Worm (Caenorhabditis elegans) whole organism, midembryonic: Measurements from ENCODE around the gene H12D21.5.

Source experiments
- T22C8.4 ChIP-seq: fragments of 200-800 bp; sonication (Bioruptor generic); IDR thresholded peaks from 2 replicates; pipeline ENCODE4 v1.3.6; 2022; ENCODE audit warnings: missing genetic modification characterization, missing compliant biosample characterization
- cog-1 ChIP-seq: sonication (generic microtip); optimal IDR thresholded peaks from 2 replicates; lab custom pipeline; 2016; ENCODE audit warnings: missing genetic modification characterization, missing compliant biosample characterization
- flt-1 ChIP-seq: fragments of 200-800 bp; sonication (Bioruptor generic); IDR thresholded peaks from 2 replicates; pipeline ENCODE4 v1.3.6; 2022; ENCODE audit warnings: missing genetic modification characterization, missing compliant biosample characterization
- klf-2 ChIP-seq: fragments of 200-800 bp; sonication (Bioruptor generic); conservative IDR thresholded peaks from 2 replicates; pipeline ENCODE4 v1.3.6; 2022; ENCODE audit warnings: missing genetic modification reagents, missing genetic modification characterization, missing compliant biosample characterization
- med-1 ChIP-seq: sonication (generic microtip); optimal IDR thresholded peaks from 2 replicates; lab custom pipeline; 2017; ENCODE audit warnings: missing genetic modification characterization, mild to moderate bottlenecking, missing compliant biosample characterization, antibody characterized with exemption, missing genetic modification reagents; ENCODE audit not compliant: insufficient read depth
- ref-1 ChIP-seq: fragments of 200-800 bp; sonication (Bioruptor generic); conservative IDR thresholded peaks from 2 replicates; pipeline ENCODE4 v1.3.6; 2022; ENCODE audit warnings: missing genetic modification reagents, missing genetic modification characterization, missing compliant biosample characterization
- tab-1 ChIP-seq: fragments of 200-800 bp; sonication (Bioruptor generic); IDR thresholded peaks from 2 replicates; pipeline ENCODE4 v1.3.6; 2022; ENCODE audit warnings: missing genetic modification characterization, missing compliant biosample characterization
- ztf-23 ChIP-seq: fragments of 200-800 bp; sonication (Bioruptor generic); IDR thresholded peaks from 2 replicates; pipeline ENCODE4 v1.3.6; 2022; ENCODE audit warnings: missing genetic modification reagents, missing genetic modification characterization, missing compliant biosample characterization
- ztf-29 ChIP-seq: fragments of 200-800 bp; sonication (Bioruptor generic); IDR thresholded peaks from 2 replicates; pipeline ENCODE4 v1.3.6; 2022; ENCODE audit warnings: missing genetic modification reagents, missing genetic modification characterization, missing compliant biosample characterization

H12D21.5 gene

ce11 chrV:14893355-14894050, at the start of gene H12D21.5, which contains the start of gene mpst-2:
Gene H12D21.5, plus strand, starts transcription at chrV:14894000.
Gene mpst-2, minus strand, starts transcription at chrV:14893455.
- TF ChIP-seq cog-1 (tag; lab: Kevin White, UChicago) (no peak), klf-2 (GFP tag; lab: Robert Waterston, UW) (no peak), ref-1 (GFP tag; lab: Robert Waterston, UW) (no peak), ztf-29 (no peak), T22C8.4 (GFP tag; lab: Robert Waterston, UW) (no peak), med-1 (GFP tag; lab: Kevin White, UChicago) (no peak), flt-1 (GFP tag; lab: Robert Waterston, UW) (no peak), tab-1 (no peak), ztf-23 (no peak)

ce11 chrV:14847291-14847915, 46.4 kb upstream of the H12D21.5 start, which contains the start of gene ret-1:
Gene ret-1, minus strand, starts transcription at chrV:14847413.
- no peak for TF ChIP-seq ztf-29
- no peak for TF ChIP-seq ref-1 (GFP tag; lab: Robert Waterston, UW)

DNA sequence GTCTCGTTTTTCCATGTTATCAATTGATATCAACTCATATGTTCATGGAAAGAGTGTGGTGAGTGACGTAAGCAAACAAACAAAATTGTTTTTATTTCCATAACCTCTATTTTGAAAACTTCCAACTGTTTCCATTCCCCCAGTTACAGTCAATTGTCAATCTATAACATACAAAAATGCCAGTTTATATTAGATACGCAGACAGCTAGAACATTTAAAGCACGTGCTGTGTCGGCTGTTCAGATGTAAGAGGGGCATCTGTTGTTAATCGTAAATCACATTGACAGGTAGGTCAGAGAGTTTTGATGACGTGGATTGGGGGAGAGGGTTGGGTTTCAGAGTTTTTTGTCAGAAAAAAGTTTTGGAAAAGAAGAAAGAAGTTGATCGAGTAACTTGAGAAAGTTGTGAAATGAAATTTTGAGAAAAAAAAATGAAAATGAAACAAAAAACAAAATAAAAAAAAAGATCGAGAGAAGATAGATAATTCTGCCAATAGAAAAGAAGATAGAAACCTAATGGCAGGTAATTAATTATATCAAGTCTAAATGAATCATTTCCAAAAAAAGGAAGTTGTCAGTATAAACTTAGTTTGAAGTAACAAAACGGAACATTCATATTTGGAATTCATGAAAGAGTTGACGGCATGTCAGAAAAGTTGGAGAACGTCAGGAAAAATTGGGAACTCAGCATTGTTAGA, 45.1 kb upstream of the H12D21.5 start:
- no peak for TF ChIP-seq cog-1 (tag; lab: Kevin White, UChicago)
- no peak for TF ChIP-seq ztf-29
- no peak for TF ChIP-seq ztf-23

DNA sequence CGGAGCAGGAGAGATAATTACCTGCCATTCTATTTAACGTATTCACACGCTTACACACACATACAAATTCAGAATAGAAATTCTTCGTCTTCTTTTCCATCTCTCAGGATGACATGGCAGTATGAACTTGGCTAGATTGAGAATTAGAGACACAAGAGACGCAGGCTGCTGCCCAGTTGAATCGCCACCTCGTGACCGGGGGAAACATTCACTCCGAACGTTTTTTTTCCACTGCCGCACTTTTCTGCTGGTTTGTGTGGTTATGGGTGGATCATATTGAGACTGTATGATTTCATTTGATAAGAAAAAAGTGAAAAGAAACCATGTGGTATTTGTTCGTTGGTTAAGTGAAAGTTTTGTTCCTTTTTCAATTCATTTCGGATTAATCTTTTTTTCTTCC, 44.2 kb upstream of the H12D21.5 start:
- TF ChIP-seq ref-1 (GFP tag; lab: Robert Waterston, UW), result no peak
- no peak for TF ChIP-seq flt-1 (GFP tag; lab: Robert Waterston, UW)
- no peak for TF ChIP-seq klf-2 (GFP tag; lab: Robert Waterston, UW)
- TF ChIP-seq ztf-29, result no peak
- no peak for TF ChIP-seq ztf-23
- no peak for TF ChIP-seq cog-1 (tag; lab: Kevin White, UChicago)
- no peak for TF ChIP-seq tab-1
- no peak for TF ChIP-seq T22C8.4 (GFP tag; lab: Robert Waterston, UW)
- TF ChIP-seq med-1 (GFP tag; lab: Kevin White, UChicago), result no peak

ce11 chrV:14850530-14850929, 43.3 kb upstream of the H12D21.5 start:
- TF ChIP-seq flt-1 (GFP tag; lab: Robert Waterston, UW) (no peak), ztf-29 (no peak), ref-1 (GFP tag; lab: Robert Waterston, UW) (no peak), T22C8.4 (GFP tag; lab: Robert Waterston, UW) (no peak), tab-1 (no peak), med-1 (GFP tag; lab: Kevin White, UChicago) (no peak), cog-1 (tag; lab: Kevin White, UChicago) (no peak), klf-2 (GFP tag; lab: Robert Waterston, UW) (no peak), ztf-23 (no peak)

ce11 chrV:14851206-14851605, 42.6 kb upstream of the H12D21.5 start:
- TF ChIP-seq klf-2 (GFP tag; lab: Robert Waterston, UW), result no peak
- no peak for TF ChIP-seq ztf-23

DNA sequence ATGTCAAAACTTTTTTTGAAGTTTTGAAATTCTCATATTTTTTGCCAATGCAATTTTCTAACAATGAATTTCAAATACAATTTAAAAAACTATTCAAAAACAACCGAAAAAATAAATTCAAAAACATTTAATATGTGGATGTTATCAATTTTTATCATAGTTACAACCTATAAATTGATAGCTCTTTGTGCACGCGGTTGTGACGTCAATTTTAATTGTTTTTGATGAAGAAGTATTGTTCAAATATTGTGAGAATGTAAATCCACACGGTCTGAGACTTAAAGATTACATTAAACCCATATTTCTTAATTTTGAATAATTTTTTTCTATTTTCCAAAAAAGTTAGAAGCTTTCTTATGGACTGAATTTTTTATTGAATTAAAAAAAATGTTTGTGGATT, 41.8 kb upstream of the H12D21.5 start:
- TF ChIP-seq tab-1 (no peak), flt-1 (GFP tag; lab: Robert Waterston, UW) (no peak), klf-2 (GFP tag; lab: Robert Waterston, UW) (no peak), ztf-29 (no peak), med-1 (GFP tag; lab: Kevin White, UChicago) (no peak), T22C8.4 (GFP tag; lab: Robert Waterston, UW) (no peak), cog-1 (tag; lab: Kevin White, UChicago) (no peak), ref-1 (GFP tag; lab: Robert Waterston, UW) (no peak), ztf-23 (no peak)

ce11 chrV:14852620-14853019, 41.2 kb upstream of the H12D21.5 start:
- TF ChIP-seq T22C8.4 (GFP tag; lab: Robert Waterston, UW) (no peak), cog-1 (tag; lab: Kevin White, UChicago) (no peak), ref-1 (GFP tag; lab: Robert Waterston, UW) (no peak), ztf-29 (no peak), tab-1 (no peak), flt-1 (GFP tag; lab: Robert Waterston, UW) (no peak), ztf-23 (no peak), klf-2 (GFP tag; lab: Robert Waterston, UW) (no peak), med-1 (GFP tag; lab: Kevin White, UChicago) (no peak)

DNA sequence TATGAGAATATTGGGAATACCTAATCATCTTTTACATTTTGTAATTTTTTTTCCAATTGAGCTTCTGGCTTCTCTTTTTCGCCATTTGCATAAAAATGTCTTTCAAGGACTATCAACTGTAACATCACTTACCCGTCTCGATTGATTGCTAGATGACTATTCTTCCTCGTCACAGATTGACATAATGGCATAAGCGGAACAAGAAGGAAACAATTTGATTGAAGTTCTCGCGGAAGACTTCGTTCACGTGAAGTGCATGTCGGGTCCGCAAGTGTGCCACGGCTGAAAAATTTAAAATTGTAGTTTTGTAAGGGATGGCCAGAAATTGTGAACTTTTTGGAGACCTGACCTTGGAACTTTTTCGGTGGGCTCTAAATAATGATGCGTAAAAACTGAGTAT, 40.1 kb upstream of the H12D21.5 start:
- no peak for TF ChIP-seq klf-2 (GFP tag; lab: Robert Waterston, UW)
- TF ChIP-seq cog-1 (tag; lab: Kevin White, UChicago), result no peak
- TF ChIP-seq ref-1 (GFP tag; lab: Robert Waterston, UW), result no peak
- TF ChIP-seq flt-1 (GFP tag; lab: Robert Waterston, UW), result no peak
- TF ChIP-seq ztf-23, result no peak
- no peak for TF ChIP-seq ztf-29
- no peak for TF ChIP-seq tab-1
- no peak for TF ChIP-seq T22C8.4 (GFP tag; lab: Robert Waterston, UW)
- no peak for TF ChIP-seq med-1 (GFP tag; lab: Kevin White, UChicago)
